Worm (Caenorhabditis elegans) whole organism, L3 larva: ENCODE results near the gene E02A10.3.

Source experiments
- R02D3.7 ChIP-seq: fragments of 150-350 bp; optimal IDR thresholded peaks from 2 replicates; lab custom pipeline; 2014; ENCODE audit warnings: missing biosample characterization, missing genetic modification characterization
- ZK546.5 ChIP-seq: sonication (generic microtip); optimal IDR thresholded peaks from 2 replicates; lab custom pipeline; 2017; ENCODE audit warnings: missing biosample characterization, missing genetic modification characterization
- egl-27 ChIP-seq: sonication (generic microtip); optimal IDR thresholded peaks from 4 replicates; lab custom pipeline; 2017; ENCODE audit warnings: missing biosample characterization, missing genetic modification reagents, missing genetic modification characterization
- elt-2 ChIP-seq: sonication (generic microtip); optimal IDR thresholded peaks from 2 replicates; lab custom pipeline; 2016; ENCODE audit warnings: missing genetic modification reagents, mild to moderate bottlenecking, missing genetic modification characterization, missing compliant biosample characterization
- nhr-12 ChIP-seq: fragments of 150-350 bp; optimal IDR thresholded peaks from 2 replicates; lab custom pipeline; 2014; ENCODE audit warnings: missing biosample characterization, missing genetic modification characterization
- nhr-28 ChIP-seq: fragments of 150-350 bp; optimal IDR thresholded peaks from 2 replicates; lab custom pipeline; 2014; ENCODE audit warnings: missing biosample characterization, missing genetic modification characterization
- pha-4 ChIP-seq: fragments of 150-350 bp; optimal IDR thresholded peaks from 2 replicates; lab custom pipeline; 2014; ENCODE audit warnings: missing biosample characterization, missing genetic modification reagents, missing genetic modification characterization
- zag-1 ChIP-seq: fragments of 150-350 bp; optimal IDR thresholded peaks from 2 replicates; lab custom pipeline; 2014; ENCODE audit warnings: missing biosample characterization, missing genetic modification characterization

DNA sequence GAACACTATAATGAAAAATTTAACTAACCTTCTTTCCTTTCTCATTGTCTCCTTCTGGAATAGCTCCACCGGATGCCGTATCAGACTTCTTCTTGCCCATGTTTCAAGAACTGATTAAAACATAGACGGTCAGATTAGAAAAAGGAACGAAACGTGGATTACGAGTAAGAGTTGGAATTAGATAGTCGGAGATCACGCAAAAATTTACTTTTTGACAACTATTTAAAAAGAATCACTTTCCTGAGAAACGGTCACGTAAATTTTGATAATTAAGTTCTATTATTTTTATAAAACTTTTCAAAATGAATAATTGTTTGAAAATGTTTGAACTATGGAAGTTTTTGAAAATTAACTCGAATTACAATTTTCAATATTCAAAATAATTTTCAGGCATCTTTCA, 32.7 kb downstream of the E02A10.3 start, which contains the start of gene cyc-2.2:
- TF ChIP-seq R02D3.7 (tag; lab: Kevin White, UChicago): no peak
- no peak for TF ChIP-seq nhr-12
- TF ChIP-seq pha-4: no peak
- TF ChIP-seq zag-1: no peak
- TF ChIP-seq nhr-28 (tag; lab: Kevin White, UChicago): no peak
- no peak for TF ChIP-seq elt-2
- TF ChIP-seq ZK546.5: no peak
- TF ChIP-seq egl-27 (tag; lab: Kevin White, UChicago): no peak
